Fruit fly (Drosophila melanogaster): Measurements from ENCODE around the gene CG4669.

CG4669 gene

DNA sequence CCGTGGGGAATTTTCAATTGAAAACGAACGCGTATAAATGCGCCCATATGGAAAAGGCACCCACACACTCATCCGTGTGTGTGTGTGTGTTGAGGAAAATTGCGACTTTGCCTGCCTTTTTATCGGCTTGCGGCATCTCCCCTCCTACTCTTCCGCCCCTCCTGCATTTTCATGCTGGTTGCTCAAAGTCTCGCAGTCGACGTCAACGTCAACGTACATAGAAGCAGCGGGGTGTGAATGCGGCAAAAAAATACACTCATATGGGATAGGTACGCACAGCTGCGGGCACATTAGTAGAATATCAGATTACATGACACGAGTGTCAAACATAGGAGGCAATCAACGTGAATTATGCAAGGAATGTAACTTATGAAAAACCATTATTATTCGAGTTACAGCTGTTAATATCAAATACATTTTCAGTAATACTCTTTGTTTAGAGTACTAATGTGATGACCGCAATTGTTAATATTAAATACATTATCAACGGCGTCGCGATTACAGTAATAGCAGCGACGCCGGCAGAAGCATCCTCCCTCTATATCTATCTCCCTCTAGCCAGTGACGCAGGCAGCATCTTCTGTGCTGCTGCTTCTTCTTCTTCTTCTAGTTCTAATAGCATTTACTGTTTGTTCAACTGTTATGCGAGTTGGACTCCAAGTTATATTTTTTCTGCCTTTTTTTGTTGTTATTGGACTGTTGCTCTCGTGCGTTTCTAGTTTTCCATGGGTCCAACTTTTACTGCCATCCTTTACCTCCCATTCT is 47.3 kb upstream of the CG4669 start (continued):
- TF ChIP-seq Hr3 (GFP tag; optimal IDR thresholded peaks at IDR 0.05) (peak; percentile 82), Blimp-1 (GFP tag; optimal IDR thresholded peaks at IDR 0.05) (peak; percentile 85), Stat92E (GFP tag; optimal IDR thresholded peaks at IDR 0.05) (peak in 1 of 3 experiments; percentile 55), Tbp (GFP tag; optimal IDR thresholded peaks at IDR 0.05) (no peak), CG12769 (tag; optimal IDR thresholded peaks at IDR 0.05) (peak; percentile 96), CG13123 (GFP tag; optimal IDR thresholded peaks at IDR 0.05) (peak; percentile 52), CG10274 (GFP tag; optimal IDR thresholded peaks at IDR 0.05) (peak; percentile 70), CG9876 (GFP tag; optimal IDR thresholded peaks at IDR 0.05) (peak; percentile 78), Hr78 (GFP tag; optimal IDR thresholded peaks at IDR 0.05) (peak in 1 of 2 experiments; percentile 63), D19B (GFP tag; optimal IDR thresholded peaks at IDR 0.05) (peak; percentile 61), pnt (GFP tag; optimal IDR thresholded peaks at IDR 0.05) (peak; percentile 87), eve (GFP tag; optimal IDR thresholded peaks at IDR 0.05) (peak in 1 of 2 experiments; percentile 90), hb (GFP tag; IDR thresholded peaks at IDR 0.05; ENCODE audit: partially characterized antibody) (no peak), Dp (GFP tag; optimal IDR thresholded peaks at IDR 0.05) (no peak), croc (GFP tag; conservative IDR thresholded peaks at IDR 0.05) (peak; percentile 85), CG15479 (GFP tag; optimal IDR thresholded peaks at IDR 0.05) (peak; percentile 87), eyg (GFP tag; optimal IDR thresholded peaks at IDR 0.05) (peak; percentile 74), CG2889 (GFP tag; IDR thresholded peaks at IDR 0.05) (peak; percentile 62; the same call in 2 of the 3 replicates), tio (GFP tag; optimal IDR thresholded peaks at IDR 0.05) (peak; percentile 81), Bdp1 (GFP tag; optimal IDR thresholded peaks at IDR 0.05) (peak; percentile 63), her (GFP tag; optimal IDR thresholded peaks at IDR 0.05) (peak; percentile 78), CG32772 (GFP tag; IDR thresholded peaks at IDR 0.05) (peak; percentile 88), CG9727 (GFP tag; optimal IDR thresholded peaks at IDR 0.05) (peak; percentile 85), CG17361 (GFP tag; IDR thresholded peaks at IDR 0.05) (peak; percentile 87), CG10267 (tag; optimal IDR thresholded peaks at IDR 0.05) (peak; percentile 83), sd (tag; optimal IDR thresholded peaks at IDR 0.05) (peak; percentile 74), gfzf (GFP tag; optimal IDR thresholded peaks at IDR 0.05) (no peak), usp (GFP tag; optimal IDR thresholded peaks at IDR 0.05) (no peak), CG12236 (GFP tag; optimal IDR thresholded peaks at IDR 0.05) (peak; percentile 76), Hr51 (GFP tag; optimal IDR thresholded peaks at IDR 0.05) (peak; percentile 68 to 89), CG6254 (GFP tag; optimal IDR thresholded peaks at IDR 0.05) (peak; percentile 90), CG18599 (GFP tag; optimal IDR thresholded peaks at IDR 0.05) (peak; percentile 92), pb (GFP tag; optimal IDR thresholded peaks at IDR 0.05) (peak; percentile 84), fd102C (GFP tag; optimal IDR thresholded peaks at IDR 0.05) (peak; percentile 73), Nf-YB (GFP tag; optimal IDR thresholded peaks at IDR 0.05) (peak; percentile 79), Gug (GFP tag; IDR thresholded peaks at IDR 0.05) (peak; percentile 86), Dref (GFP tag; IDR thresholded peaks at IDR 0.05) (no peak), CG15601 (tag; optimal IDR thresholded peaks at IDR 0.05) (peak; percentile 84), Oaz (GFP tag; IDR thresholded peaks at IDR 0.05) (peak; percentile 76), Atf6 (GFP tag; IDR thresholded peaks at IDR 0.05) (peak; percentile 80), ap (GFP tag; IDR thresholded peaks at IDR 0.05) (peak; percentile 76), Ssrp (tag; optimal IDR thresholded peaks at IDR 0.05) (peak; percentile 80), gt (GFP tag; IDR thresholded peaks at IDR 0.05) (peak; percentile 76), Med (GFP tag) (peak; percentile 97), Opbp (GFP tag; IDR thresholded peaks at IDR 0.05; ENCODE audit: partially characterized antibody) (no peak), CG11560 (tag; IDR thresholded peaks at IDR 0.05) (peak; percentile 52; the same call in 1 of the 3 replicates), tup (GFP tag; optimal IDR thresholded peaks at IDR 0.05) (peak; percentile 79), Ets65A (GFP tag) (peak; percentile 98)

All from whole organism, embryonic.